Fruit fly (Drosophila melanogaster): ENCODE results near the gene nerfin-2.

Gene nerfin-2

DNA sequence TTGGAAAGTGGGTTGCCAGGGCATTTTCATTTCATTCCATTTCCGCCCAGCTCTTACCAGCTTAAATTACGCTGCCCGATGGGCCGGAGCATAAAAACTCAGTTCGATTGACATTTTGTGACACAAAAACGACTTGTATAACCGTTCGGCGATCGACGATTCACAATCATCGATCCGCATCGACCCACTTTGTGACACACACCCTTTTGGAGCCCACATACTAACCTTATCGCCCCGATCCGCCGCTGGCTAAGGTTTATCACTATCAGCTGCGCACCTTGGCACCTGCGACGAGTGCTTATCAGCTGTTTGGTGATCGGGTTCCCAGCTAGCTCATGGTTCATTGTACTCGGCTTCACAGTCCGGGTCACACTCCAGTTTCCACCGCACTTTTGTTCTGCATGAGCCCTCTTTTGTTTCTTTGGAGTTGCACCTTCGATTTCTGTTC is 28.5 kb downstream of the nerfin-2 start:
- no peak for TF ChIP-seq GATAd (GFP tag; optimal IDR thresholded peaks at IDR 0.05)
- no peak for TF ChIP-seq Rel (GFP tag; optimal IDR thresholded peaks at IDR 0.05)
- peak; percentile 10 for TF ChIP-seq Rel (tag; optimal IDR thresholded peaks at IDR 0.05)
- no peak for TF ChIP-seq br (GFP tag; optimal IDR thresholded peaks at IDR 0.05)
- no peak for TF ChIP-seq N (GFP tag; optimal IDR thresholded peaks at IDR 0.05)
- TF ChIP-seq h (GFP tag; optimal IDR thresholded peaks at IDR 0.05) = peak; percentile 32
- no peak for TF ChIP-seq Dif (GFP tag; optimal IDR thresholded peaks at IDR 0.05; ENCODE audit: partially characterized antibody)

dm6 chr3R:10100498-10101196 is 29.7 kb downstream of the nerfin-2 start:
- TF ChIP-seq Hr78 (GFP tag; optimal IDR thresholded peaks at IDR 0.05) (no peak), N (GFP tag; optimal IDR thresholded peaks at IDR 0.05) (peak; percentile 53), h (GFP tag; optimal IDR thresholded peaks at IDR 0.05) (peak; percentile 47), Myc (optimal IDR thresholded peaks at IDR 0.05) (peak; percentile 84), foxo (GFP tag; optimal IDR thresholded peaks at IDR 0.05) (peak in 1 of 2 experiments; percentile 60), HLH106 (tag; optimal IDR thresholded peaks at IDR 0.05) (peak; percentile 28), dl (GFP tag; optimal IDR thresholded peaks at IDR 0.05; ENCODE audit: insufficient read depth in 1 of 2, partially characterized antibody in 2 of 2) (peak; percentile 3 to 41), Sp1 (GFP tag; optimal IDR thresholded peaks at IDR 0.05) (peak; percentile 14), sage (GFP tag; optimal IDR thresholded peaks at IDR 0.05) (no peak), CrebA (GFP tag; optimal IDR thresholded peaks at IDR 0.05; ENCODE audit: borderline replicate concordance) (no peak), GATAd (GFP tag; optimal IDR thresholded peaks at IDR 0.05) (no peak), brk (GFP tag; optimal IDR thresholded peaks at IDR 0.05) (no peak), CG9705 (GFP tag; optimal IDR thresholded peaks at IDR 0.05) (no peak), Hr83 (GFP tag; optimal IDR thresholded peaks at IDR 0.05; ENCODE audit: poor library complexity, severe bottlenecking) (peak; percentile 53), usp (GFP tag; optimal IDR thresholded peaks at IDR 0.05) (no peak), jim (GFP tag; optimal IDR thresholded peaks at IDR 0.05) (no peak), Jra (GFP tag; optimal IDR thresholded peaks at IDR 0.05) (no peak), psq (GFP tag; optimal IDR thresholded peaks at IDR 0.05) (no peak), Dif (GFP tag; optimal IDR thresholded peaks at IDR 0.05; ENCODE audit: partially characterized antibody) (peak; percentile 93), ey (GFP tag; optimal IDR thresholded peaks at IDR 0.05) (no peak), sv (GFP tag; optimal IDR thresholded peaks at IDR 0.05) (no peak), lola (GFP tag; optimal IDR thresholded peaks at IDR 0.05) (no peak), tai (GFP tag; optimal IDR thresholded peaks at IDR 0.05) (no peak), dsf (GFP tag; optimal IDR thresholded peaks at IDR 0.05; ENCODE audit: borderline replicate concordance) (no peak), Dfd (GFP tag; optimal IDR thresholded peaks at IDR 0.05) (no peak), rgr (GFP tag; optimal IDR thresholded peaks at IDR 0.05) (no peak), Hnf4 (GFP tag; optimal IDR thresholded peaks at IDR 0.05) (no peak), Vsx2 (GFP tag; optimal IDR thresholded peaks at IDR 0.05; ENCODE audit: partially characterized antibody) (no peak), CG32264 (GFP tag; optimal IDR thresholded peaks at IDR 0.05) (no peak), fru (GFP tag; optimal IDR thresholded peaks at IDR 0.05) (peak; percentile 17), dmrt93B (GFP tag; optimal IDR thresholded peaks at IDR 0.05) (no peak), Rel (GFP tag; optimal IDR thresholded peaks at IDR 0.05) (no peak), Rel (tag; optimal IDR thresholded peaks at IDR 0.05) (no peak), Abd-B (GFP tag; optimal IDR thresholded peaks at IDR 0.05) (no peak), Mio (GFP tag; optimal IDR thresholded peaks at IDR 0.05) (no peak), OdsH (GFP tag; optimal IDR thresholded peaks at IDR 0.05) (no peak), pan (optimal IDR thresholded peaks at IDR 0.05) (no peak)

- TF ChIP-seq Jra (GFP tag; optimal IDR thresholded peaks at IDR 0.05) (no peak), br (GFP tag; optimal IDR thresholded peaks at IDR 0.05) (no peak), Mio (GFP tag; optimal IDR thresholded peaks at IDR 0.05) (no peak), dsf (GFP tag; optimal IDR thresholded peaks at IDR 0.05; ENCODE audit: borderline replicate concordance) (no peak), pan (optimal IDR thresholded peaks at IDR 0.05) (no peak), Vsx2 (GFP tag; optimal IDR thresholded peaks at IDR 0.05; ENCODE audit: partially characterized antibody) (no peak), fru (GFP tag; optimal IDR thresholded peaks at IDR 0.05) (no peak), GATAd (GFP tag; optimal IDR thresholded peaks at IDR 0.05) (no peak)
Observed at dm6 chr3R:10106796-10107195, 35.9 kb downstream of the nerfin-2 start.

All from whole organism, wandering third instar larva.